Fruit fly (Drosophila melanogaster) whole organism, embryonic: ENCODE measurements around the gene CG34436.

Experiments
- Atf-2 ChIP-seq: fragments of 200-800 bp; sonication (Bioruptor generic); optimal IDR thresholded peaks from 2 replicates; lab custom pipeline; 2016; ENCODE audit warnings: missing biosample characterization, missing genetic modification characterization
- Bdp1 ChIP-seq: fragments of 200-800 bp; sonication (Bioruptor generic); optimal IDR thresholded peaks from 3 replicates; lab custom pipeline; 2016; ENCODE audit warnings: missing biosample characterization, missing genetic modification characterization
- Bgb ChIP-seq: fragments of 200-800 bp; sonication (Bioruptor generic); IDR thresholded peaks from 2 replicates; pipeline ENCODE4 v1.3.6; 2022; ENCODE audit warnings: missing biosample characterization, missing genetic modification characterization; ENCODE audit not compliant: partially characterized antibody
- BtbVII ChIP-seq: fragments of 200-800 bp; sonication (Bioruptor generic); optimal IDR thresholded peaks from 3 replicates; lab custom pipeline; 2017; ENCODE audit warnings: missing biosample characterization, mild to moderate bottlenecking, missing genetic modification characterization
- CG10147 ChIP-seq: fragments of 200-800 bp; sonication (Bioruptor generic); optimal IDR thresholded peaks from 2 replicates; lab custom pipeline; 2019; ENCODE audit warnings: missing biosample characterization, mild to moderate bottlenecking, missing genetic modification characterization, moderate library complexity
- CG10321 ChIP-seq: fragments of 200-800 bp; sonication (Bioruptor generic); IDR thresholded peaks from 2 replicates; pipeline ENCODE4 v1.3.6; 2022; ENCODE audit warnings: missing biosample characterization, missing genetic modification characterization
- CG10462 ChIP-seq: fragments of 200-800 bp; sonication (Bioruptor generic); optimal IDR thresholded peaks from 2 replicates; lab custom pipeline; 2016; ENCODE audit warnings: missing biosample characterization, missing genetic modification characterization
- CG14667 ChIP-seq: fragments of 200-800 bp; sonication (Bioruptor generic); IDR thresholded peaks from 2 replicates; pipeline ENCODE4 v1.3.6; 2022; ENCODE audit warnings: missing biosample characterization, missing genetic modification characterization
- CG14860 ChIP-seq: fragments of 200-800 bp; sonication (Bioruptor generic); IDR thresholded peaks from 3 replicates; pipeline ENCODE4 v1.3.6; 2022; ENCODE audit warnings: missing biosample characterization, missing genetic modification characterization; ENCODE audit not compliant: partially characterized antibody
- CG15011 ChIP-seq: fragments of 200-800 bp; sonication (Bioruptor generic); optimal IDR thresholded peaks from 3 replicates; lab custom pipeline; 2018; ENCODE audit warnings: missing biosample characterization, mild to moderate bottlenecking, missing genetic modification characterization
- CG15479 ChIP-seq: fragments of 200-800 bp; sonication (Bioruptor generic); optimal IDR thresholded peaks from 3 replicates; lab custom pipeline; 2019; ENCODE audit warnings: missing biosample characterization, mild to moderate bottlenecking, missing genetic modification characterization, moderate library complexity
- CG15696 ChIP-seq: fragments of 200-800 bp; sonication (Bioruptor generic); optimal IDR thresholded peaks from 2 replicates; lab custom pipeline; 2019; ENCODE audit warnings: missing biosample characterization, mild to moderate bottlenecking, missing genetic modification characterization, moderate library complexity
- CG1602 ChIP-seq: fragments of 200-800 bp; sonication (Bioruptor generic); optimal IDR thresholded peaks from 3 replicates; lab custom pipeline; 2016; ENCODE audit warnings: missing biosample characterization, missing genetic modification characterization
- CG16815 ChIP-seq: fragments of 200-800 bp; sonication (Bioruptor generic); optimal IDR thresholded peaks from 3 replicates; lab custom pipeline; 2017; ENCODE audit warnings: missing biosample characterization, mild to moderate bottlenecking, missing genetic modification characterization
- CG18764 ChIP-seq: fragments of 200-800 bp; sonication (Bioruptor generic); optimal IDR thresholded peaks from 3 replicates; lab custom pipeline; 2016; ENCODE audit warnings: missing biosample characterization, missing genetic modification characterization
- CG2116 ChIP-seq: fragments of 200-800 bp; sonication (Bioruptor generic); optimal IDR thresholded peaks from 3 replicates; lab custom pipeline; 2018; ENCODE audit warnings: missing biosample characterization, mild to moderate bottlenecking, missing genetic modification characterization
- CG34376 ChIP-seq: fragments of 200-800 bp; sonication (Bioruptor generic); optimal IDR thresholded peaks from 2 replicates; lab custom pipeline; 2018; ENCODE audit warnings: missing biosample characterization, mild to moderate bottlenecking, missing genetic modification characterization
- CG4328 ChIP-seq: fragments of 200-800 bp; sonication (Bioruptor generic); optimal IDR thresholded peaks from 3 replicates; lab custom pipeline; 2017; ENCODE audit warnings: missing biosample characterization, missing genetic modification reagents, missing genetic modification characterization
- CG4820 ChIP-seq: fragments of 200-800 bp; sonication (Bioruptor generic); optimal IDR thresholded peaks from 3 replicates; lab custom pipeline; 2016; ENCODE audit warnings: missing biosample characterization, missing genetic modification characterization
- CG5245 ChIP-seq: fragments of 200-800 bp; sonication (Bioruptor generic); optimal IDR thresholded peaks from 3 replicates; lab custom pipeline; 2016; ENCODE audit warnings: missing biosample characterization, missing genetic modification characterization
- CG6813 ChIP-seq: fragments of 200-800 bp; sonication (Bioruptor generic); optimal IDR thresholded peaks from 2 replicates; lab custom pipeline; 2017; ENCODE audit warnings: missing biosample characterization, missing genetic modification characterization, mild to moderate bottlenecking, moderate library complexity, missing genetic modification reagents
- CG7556 ChIP-seq: fragments of 200-800 bp; sonication (Bioruptor generic); optimal IDR thresholded peaks from 2 replicates; lab custom pipeline; 2017; ENCODE audit warnings: missing biosample characterization, mild to moderate bottlenecking, missing genetic modification characterization
- CG7745 ChIP-seq: fragments of 200-800 bp; sonication (Bioruptor generic); optimal IDR thresholded peaks from 2 replicates; lab custom pipeline; 2018; ENCODE audit warnings: missing biosample characterization, mild to moderate bottlenecking, missing genetic modification characterization, moderate library complexity
- CG8478 ChIP-seq: fragments of >200 bp; optimal IDR thresholded peaks from 2 replicates; lab custom pipeline; 2018
- Chrac-16 ChIP-seq: fragments of 200-800 bp; sonication (Bioruptor generic); optimal IDR thresholded peaks from 3 replicates; lab custom pipeline; 2016; ENCODE audit warnings: missing biosample characterization, missing genetic modification characterization
- Dfd ChIP-seq, 2 experiments: fragments of >200 bp; optimal IDR thresholded peaks; 2 replicates each; lab custom pipeline; 2017; ENCODE audit warnings: missing biosample characterization in 2 of 2, missing genetic modification characterization in 2 of 2
- Gsc ChIP-seq: fragments of 200-800 bp; sonication (Bioruptor generic); IDR thresholded peaks from 2 replicates; pipeline ENCODE4 v1.3.6; 2022; ENCODE audit warnings: missing biosample characterization, missing genetic modification characterization
- Hand ChIP-seq: fragments of 200-800 bp; sonication (Bioruptor generic); optimal IDR thresholded peaks from 2 replicates; lab custom pipeline; 2017; ENCODE audit warnings: mild to moderate bottlenecking, missing biosample characterization, missing genetic modification reagents, missing genetic modification characterization
- Hmr ChIP-seq: fragments of 200-800 bp; sonication (Bioruptor generic); optimal IDR thresholded peaks from 3 replicates; lab custom pipeline; 2017; ENCODE audit warnings: mild to moderate bottlenecking, missing biosample characterization, missing genetic modification reagents, missing genetic modification characterization
- Hr51 ChIP-seq, 2 experiments: fragments of 200-800 bp; sonication (Bioruptor generic); optimal IDR thresholded peaks; 2 replicates in 1 of 2; 3 replicates in 1 of 2; lab custom pipeline; 2016 to 2018; ENCODE audit warnings: missing biosample characterization in 2 of 2, missing genetic modification characterization in 2 of 2, mild to moderate bottlenecking in 1 of 2, moderate library complexity in 1 of 2
- Hsf ChIP-seq: fragments of 200-800 bp; sonication (Bioruptor generic); optimal IDR thresholded peaks from 3 replicates; lab custom pipeline; 2016; ENCODE audit warnings: missing biosample characterization, missing genetic modification characterization
- Lim3 ChIP-seq: fragments of 200-800 bp; sonication (Bioruptor generic); IDR thresholded peaks from 2 replicates; pipeline ENCODE4 v1.3.6; 2022; ENCODE audit warnings: missing biosample characterization, missing genetic modification characterization
- Mes4 ChIP-seq: fragments of 200-800 bp; sonication (Bioruptor generic); optimal IDR thresholded peaks from 2 replicates; lab custom pipeline; 2016; ENCODE audit warnings: missing biosample characterization, missing genetic modification characterization
- Oaz ChIP-seq: fragments of 200-800 bp; sonication (Bioruptor generic); IDR thresholded peaks from 2 replicates; pipeline ENCODE4 v1.3.6; 2022; ENCODE audit warnings: missing biosample characterization, missing genetic modification characterization
- Sin3A ChIP-seq: fragments of >200 bp; optimal IDR thresholded peaks from 2 replicates; lab custom pipeline; 2018
- ci ChIP-seq: fragments of 200-800 bp; sonication (Bioruptor generic); IDR thresholded peaks from 3 replicates; pipeline ENCODE4 v1.3.6; 2022; ENCODE audit warnings: missing biosample characterization, missing genetic modification characterization
- esg ChIP-seq: fragments of 200-800 bp; sonication (Bioruptor generic); conservative IDR thresholded peaks from 2 replicates; pipeline ENCODE4 v1.3.6; 2022; ENCODE audit warnings: missing biosample characterization, missing genetic modification characterization
- grau ChIP-seq: fragments of 200-800 bp; optimal IDR thresholded peaks from 3 replicates; lab custom pipeline; 2019; ENCODE audit warnings: missing biosample characterization, mild to moderate bottlenecking, missing genetic modification characterization, moderate library complexity
- mam ChIP-seq: fragments of 200-800 bp; sonication (Bioruptor generic); optimal IDR thresholded peaks from 3 replicates; lab custom pipeline; 2016; ENCODE audit warnings: missing biosample characterization, missing genetic modification characterization
- nom ChIP-seq: fragments of 200-800 bp; sonication (Bioruptor generic); optimal IDR thresholded peaks from 2 replicates; lab custom pipeline; 2017; ENCODE audit warnings: missing biosample characterization, missing genetic modification characterization, mild to moderate bottlenecking, moderate library complexity, missing genetic modification reagents
- scrt ChIP-seq: fragments of 200-800 bp; sonication (Bioruptor generic); optimal IDR thresholded peaks from 2 replicates; lab custom pipeline; 2018; ENCODE audit warnings: missing biosample characterization, mild to moderate bottlenecking, missing genetic modification characterization, moderate library complexity
- slp2 ChIP-seq: fragments of 200-800 bp; sonication (Bioruptor generic); optimal IDR thresholded peaks from 2 replicates; lab custom pipeline; 2016; ENCODE audit warnings: missing biosample characterization, missing genetic modification characterization
- sug ChIP-seq: fragments of 200-800 bp; optimal IDR thresholded peaks from 2 replicates; lab custom pipeline; 2019; ENCODE audit warnings: missing biosample characterization, mild to moderate bottlenecking, missing genetic modification characterization, moderate library complexity
- tll ChIP-seq, 2 experiments: fragments of 200-800 bp in 1 of 2; fragments of >200 bp in 1 of 2; sonication (Bioruptor generic) in 1 of 2; optimal IDR thresholded peaks; 2 replicates each; lab custom pipeline; 2017 to 2019; ENCODE audit warnings: missing biosample characterization in 2 of 2, missing genetic modification characterization in 2 of 2, mild to moderate bottlenecking in 1 of 2, moderate library complexity in 1 of 2
- usp ChIP-seq: fragments of >200 bp; optimal IDR thresholded peaks from 2 replicates; lab custom pipeline; 2017; ENCODE audit warnings: missing biosample characterization, missing genetic modification characterization
- vfl ChIP-seq: fragments of 200-800 bp; sonication (Bioruptor generic); optimal IDR thresholded peaks from 2 replicates; lab custom pipeline; 2016; ENCODE audit warnings: missing biosample characterization, missing genetic modification characterization
- vvl ChIP-seq: fragments of 200-800 bp; sonication (Bioruptor generic); IDR thresholded peaks from 2 replicates; pipeline ENCODE4 v1.3.6; 2022; ENCODE audit warnings: missing biosample characterization, missing genetic modification characterization
- zf30C ChIP-seq: fragments of 200-800 bp; sonication (Bioruptor generic); optimal IDR thresholded peaks from 3 replicates; lab custom pipeline; 2018; ENCODE audit warnings: missing biosample characterization, mild to moderate bottlenecking, missing genetic modification characterization

The CG34436 gene

DNA sequence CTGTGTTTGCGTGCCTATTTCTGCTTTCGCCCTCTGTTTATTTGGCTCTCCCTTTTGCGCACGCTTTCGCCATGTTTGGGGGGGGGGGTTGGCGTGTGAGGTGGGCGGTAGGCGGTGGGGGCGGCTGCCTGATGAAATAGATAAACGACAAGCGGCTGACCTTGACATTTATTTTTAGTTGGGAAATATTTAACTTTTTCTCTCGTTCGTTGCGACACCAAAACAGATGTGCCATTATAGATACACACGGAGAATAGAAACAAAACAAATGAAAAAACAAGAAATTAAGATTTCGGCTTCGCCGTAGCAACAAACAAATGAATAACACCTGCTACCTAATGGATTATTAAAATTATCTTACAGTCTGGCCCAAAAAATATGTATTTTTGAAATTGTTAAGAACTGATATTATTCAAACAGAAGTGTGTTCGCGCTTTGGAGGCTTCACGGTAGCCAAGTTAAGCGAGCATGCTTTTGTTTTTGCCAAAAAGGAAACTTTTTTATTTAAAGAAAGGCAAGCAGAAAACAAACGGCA, 49.8 kb downstream of the CG34436 start (continued):
- no peak for TF ChIP-seq CG8478 (lab: Kevin White, UChicago)
- no peak for TF ChIP-seq usp (GFP tag; lab: Kevin White, UChicago)
- TF ChIP-seq CG4820 (GFP tag; lab: Kevin White, UChicago): no peak
- TF ChIP-seq Hand (GFP tag; lab: Kevin White, UChicago): peak; percentile 37
- peak; percentile 22 for TF ChIP-seq CG4328 (GFP tag; lab: Kevin White, UChicago)
- peak; percentile 56 for TF ChIP-seq scrt
- peak; percentile 73 for TF ChIP-seq vvl (GFP tag; lab: Robert Waterston, UW)
- 0 out of 2 replicates have a peak, but pooled peaks have one; percentile 17 for TF ChIP-seq Oaz (GFP tag; lab: Robert Waterston, UW)
- TF ChIP-seq CG16815: no peak
- peak in 1 of 2 experiments; percentile 73 for TF ChIP-seq Hr51 (GFP tag; optimal IDR thresholded peaks at IDR 0.05; lab: Kevin White, UChicago)
- TF ChIP-seq nom: no peak
- no peak for TF ChIP-seq tll (GFP tag; optimal IDR thresholded peaks at IDR 0.05; lab: Kevin White, UChicago)
- peak; percentile 15 for TF ChIP-seq CG34376
- no peak; the same call in 1 of the 2 replicates for TF ChIP-seq Bgb (GFP tag; lab: Robert Waterston, UW)
- TF ChIP-seq CG2116 (GFP tag; lab: Kevin White, UChicago): no peak
- no peak for TF ChIP-seq CG7745 (tag; lab: Kevin White, UChicago)
- peak; percentile 70 for TF ChIP-seq BtbVII (GFP tag; lab: Kevin White, UChicago)
- TF ChIP-seq CG15011 (GFP tag; lab: Kevin White, UChicago): peak; percentile 15
- peak; percentile 12 for TF ChIP-seq Hsf
- TF ChIP-seq Atf-2 (GFP tag; lab: Kevin White, UChicago): peak; percentile 20
- TF ChIP-seq CG15479 (GFP tag; lab: Kevin White, UChicago): no peak
- no peak for TF ChIP-seq vfl (GFP tag; lab: Kevin White, UChicago)
- peak; percentile 25 for TF ChIP-seq CG6813 (GFP tag; lab: Kevin White, UChicago)
- TF ChIP-seq sug: peak; percentile 67
- peak; percentile 21; the same call in 1 of the 2 replicates for TF ChIP-seq CG14667 (GFP tag; lab: Robert Waterston, UW)
- TF ChIP-seq CG10321 (GFP tag; lab: Robert Waterston, UW): no peak
- TF ChIP-seq CG18764 (GFP tag; lab: Kevin White, UChicago): peak; percentile 22

DNA sequence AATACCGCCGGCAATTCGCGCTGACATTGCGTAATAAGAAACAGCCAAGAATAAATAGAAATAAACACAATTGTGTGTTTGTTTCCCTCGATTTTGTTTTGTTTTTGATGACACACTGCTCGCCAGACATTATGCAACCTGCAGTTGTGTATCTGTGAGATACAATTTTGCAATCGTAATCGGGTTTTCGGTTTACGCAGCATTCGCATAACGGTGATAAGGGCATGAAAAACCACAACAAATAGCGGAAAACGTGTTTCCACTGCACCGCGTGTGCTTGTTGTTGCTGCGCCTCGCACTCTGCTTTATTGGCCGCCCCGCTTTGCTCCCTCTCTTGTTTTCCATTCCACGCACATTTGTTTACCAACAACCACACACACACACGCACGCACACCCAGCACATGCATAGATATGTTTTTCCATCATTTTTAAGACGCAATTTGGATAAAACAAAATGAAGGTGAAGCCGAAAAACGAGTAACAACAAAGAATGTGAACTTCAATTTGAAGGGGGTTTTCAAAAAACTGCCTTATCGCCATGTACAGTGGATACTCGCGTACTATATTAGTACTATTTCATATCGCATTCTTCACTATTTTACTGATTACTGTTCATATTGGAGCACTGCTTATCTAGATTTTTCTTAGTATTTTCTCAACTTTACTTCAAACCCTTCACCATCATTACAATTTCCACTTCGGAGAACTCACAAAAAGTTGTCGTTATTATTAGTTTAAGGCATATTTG, 50.5 kb downstream of the CG34436 start:
- TF ChIP-seq Gsc (GFP tag; lab: Robert Waterston, UW): no peak
- TF ChIP-seq mam (GFP tag; lab: Kevin White, UChicago): no peak
- TF ChIP-seq Sin3A (lab: Kevin White, UChicago): no peak
- no peak for TF ChIP-seq CG1602 (GFP tag; lab: Kevin White, UChicago)
- TF ChIP-seq Dfd (GFP tag; optimal IDR thresholded peaks at IDR 0.05; lab: Kevin White, UChicago): no peak
- TF ChIP-seq CG7556: no peak
- TF ChIP-seq Bgb (GFP tag; lab: Robert Waterston, UW): no peak
- TF ChIP-seq Chrac-16 (GFP tag; lab: Kevin White, UChicago): no peak
- TF ChIP-seq ci (GFP tag; lab: Robert Waterston, UW): peak; percentile 46; the same call in 1 of the 3 replicates
- TF ChIP-seq sug: peak; percentile 8
- no peak for TF ChIP-seq CG10462
- TF ChIP-seq CG16815: no peak
- TF ChIP-seq CG5245: no peak
- TF ChIP-seq slp2: no peak
- TF ChIP-seq esg (GFP tag; lab: Robert Waterston, UW): no peak
- TF ChIP-seq Bdp1: no peak
- TF ChIP-seq CG14860 (GFP tag; lab: Robert Waterston, UW): no peak
- peak; percentile 89 for TF ChIP-seq grau
- peak; percentile 17 for TF ChIP-seq Hmr
- no peak for TF ChIP-seq nom
- no peak for TF ChIP-seq Lim3 (GFP tag; lab: Robert Waterston, UW)
- no peak for TF ChIP-seq CG10147 (GFP tag; lab: Kevin White, UChicago)
- TF ChIP-seq zf30C (GFP tag; lab: Kevin White, UChicago): no peak
- no peak for TF ChIP-seq Mes4 (GFP tag; lab: Kevin White, UChicago)
- TF ChIP-seq CG15696 (tag; lab: Kevin White, UChicago): no peak
